Worm (Caenorhabditis elegans): ENCODE measurements around the gene F38B6.8.

DNA sequence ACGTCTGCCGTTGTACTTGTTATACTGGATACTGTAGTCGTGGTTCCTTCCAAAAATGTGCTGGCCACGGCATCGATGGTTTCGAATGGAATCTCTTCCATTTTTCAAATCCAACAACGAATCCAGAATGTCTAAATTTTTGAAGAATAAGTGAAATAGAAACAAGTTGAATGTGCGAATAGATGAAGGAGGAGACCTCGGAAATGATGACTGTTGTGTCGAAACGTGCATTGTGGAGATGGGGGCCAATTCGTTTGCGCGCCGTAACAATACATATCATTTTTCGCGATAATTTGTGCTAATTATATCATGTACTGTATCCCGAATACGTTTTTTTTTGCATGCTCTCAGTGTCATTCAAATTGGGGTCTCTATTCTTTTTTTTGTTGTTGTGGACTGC lies 47.4 kb downstream of the F38B6.8 start, which contains the start of gene aexr-1:
- TF ChIP-seq ztf-4 (tag; optimal IDR thresholded peaks at IDR 0.05): no peak
- no peak for TF ChIP-seq dsc-1 (tag; optimal IDR thresholded peaks at IDR 0.05)
- TF ChIP-seq sox-4 (tag; optimal IDR thresholded peaks at IDR 0.05): no peak
- no peak for TF ChIP-seq fos-1 (tag; optimal IDR thresholded peaks at IDR 0.05)
- TF ChIP-seq unc-130 (tag; optimal IDR thresholded peaks at IDR 0.05): no peak
- no peak for TF ChIP-seq fkh-10 (GFP tag; optimal IDR thresholded peaks at IDR 0.05)
- no peak for TF ChIP-seq egl-27 (tag; optimal IDR thresholded peaks at IDR 0.05)
- TF ChIP-seq lin-13 (GFP tag; optimal IDR thresholded peaks at IDR 0.05): no peak
- no peak for TF ChIP-seq pax-3 (tag; optimal IDR thresholded peaks at IDR 0.05)
